Worm (Caenorhabditis elegans): ENCODE measurements around the gene Y119D3B.14.
A peak's percentile ranks its signal among the peaks of the same experiment; 100 is the strongest.

The Y119D3B.14 gene

DNA sequence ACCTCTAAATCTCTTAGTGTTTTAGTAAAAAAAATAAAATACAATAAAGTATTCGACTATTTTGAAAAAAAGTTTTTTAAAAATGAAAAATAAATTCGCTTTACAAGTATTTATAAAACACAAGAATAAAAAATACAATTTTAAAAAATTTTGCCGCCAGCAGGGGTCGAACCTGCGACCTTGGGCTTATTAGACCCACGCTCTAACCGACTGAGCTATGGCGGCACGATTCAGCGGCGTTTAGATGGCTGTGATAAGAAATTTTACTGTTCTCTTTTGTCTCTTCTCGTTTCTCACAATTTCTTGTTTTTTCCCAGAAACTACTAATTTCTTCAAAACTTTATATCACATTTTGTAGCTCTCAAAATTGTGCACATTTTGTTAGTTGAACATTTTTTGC lies 30.4 kb downstream of the Y119D3B.14 start (continued):
- no peak for TF ChIP-seq mxl-2 (GFP tag; conservative IDR thresholded peaks at IDR 0.05)

DNA sequence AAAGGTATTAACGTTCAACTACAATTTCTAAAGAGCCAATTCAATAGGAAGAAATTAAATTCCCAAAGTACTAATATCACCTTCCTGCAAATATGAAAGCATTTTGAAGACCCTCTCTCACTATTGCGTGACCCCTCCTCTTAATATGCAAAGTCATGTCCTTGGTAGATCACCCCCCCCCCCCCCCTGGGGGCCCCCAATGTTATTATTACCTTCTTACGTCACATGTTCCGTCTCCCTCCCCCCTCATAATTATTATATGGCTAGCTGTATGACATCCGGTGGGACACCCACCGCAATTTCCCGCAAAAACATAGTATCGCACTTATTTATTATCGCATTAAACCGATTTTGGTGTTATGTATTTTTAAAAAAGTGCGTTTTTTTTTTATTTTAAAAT lies 31.7 kb downstream of the Y119D3B.14 start:
- TF ChIP-seq hlh-11 (tag; optimal IDR thresholded peaks at IDR 0.05): no peak
- TF ChIP-seq mxl-3 (GFP tag; optimal IDR thresholded peaks at IDR 0.05): no peak
- no peak for TF ChIP-seq mdl-1 (tag; optimal IDR thresholded peaks at IDR 0.05)
- no peak for TF ChIP-seq spr-1 (tag; optimal IDR thresholded peaks at IDR 0.05)
- TF ChIP-seq nhr-11 (tag; optimal IDR thresholded peaks at IDR 0.05): no peak
- no peak for TF ChIP-seq Y105C5A.15 (GFP tag; IDR thresholded peaks at IDR 0.05)
- TF ChIP-seq F37D6.2 (tag; optimal IDR thresholded peaks at IDR 0.05): no peak
- no peak for TF ChIP-seq ZK337.2 (GFP tag; IDR thresholded peaks at IDR 0.05)

- no peak for TF ChIP-seq mxl-3 (GFP tag; optimal IDR thresholded peaks at IDR 0.05)
- TF ChIP-seq aha-1 (tag): peak; percentile 16
These were observed 41.9 kb downstream of the Y119D3B.14 start, which contains the start of gene cdh-12 for ce11 chrIII:1151680-1152079. cdh-12 (plus strand) TSS chrIII:1152044.

DNA sequence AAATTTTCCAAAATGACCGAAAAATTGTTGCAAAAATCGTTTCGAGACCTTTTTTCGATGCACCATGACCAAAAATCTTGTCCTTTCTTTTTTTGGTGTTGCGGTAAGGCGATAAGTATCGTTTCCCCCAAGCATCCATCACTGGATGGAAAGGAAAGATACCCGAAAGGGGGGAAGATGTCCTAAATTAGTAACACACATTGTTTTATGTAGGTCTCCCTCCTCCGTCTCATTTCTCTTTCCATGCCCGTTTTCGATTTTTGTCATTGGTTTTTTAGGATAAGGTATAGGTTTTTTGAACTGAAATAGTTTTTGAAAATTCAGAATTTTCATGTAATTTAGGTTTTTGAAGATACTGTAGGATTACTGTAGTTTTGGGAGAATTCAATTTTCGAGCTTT lies 44.1 kb downstream of the Y119D3B.14 start:
- TF ChIP-seq lin-38 (GFP tag; IDR thresholded peaks at IDR 0.05) (no peak), mdl-1 (tag; optimal IDR thresholded peaks at IDR 0.05) (no peak), nhr-41 (GFP tag; IDR thresholded peaks at IDR 0.05) (no peak), lin-29 (GFP tag; IDR thresholded peaks at IDR 0.05) (no peak), zip-11 (GFP tag; IDR thresholded peaks at IDR 0.05) (no peak), T26A8.4 (GFP tag; IDR thresholded peaks at IDR 0.05) (no peak), ama-1 (optimal IDR thresholded peaks at IDR 0.05) (no peak), dmd-9 (GFP tag; IDR thresholded peaks at IDR 0.05) (no peak), rbr-2 (tag; optimal IDR thresholded peaks at IDR 0.05) (no peak), nhr-48 (tag; optimal IDR thresholded peaks at IDR 0.05) (no peak), hlh-11 (tag; optimal IDR thresholded peaks at IDR 0.05) (no peak), Y5F2A.4 (GFP tag; optimal IDR thresholded peaks at IDR 0.05) (no peak), zip-2 (tag; optimal IDR thresholded peaks at IDR 0.05) (no peak), snpc-1.2 (GFP tag; IDR thresholded peaks at IDR 0.05) (no peak)

- TF ChIP-seq aly-2 (tag; optimal IDR thresholded peaks at IDR 0.05) (no peak), lsy-2 (tag; optimal IDR thresholded peaks at IDR 0.05) (no peak), F44E2.7 (GFP tag; IDR thresholded peaks at IDR 0.05) (no peak), nhr-237 (tag; optimal IDR thresholded peaks at IDR 0.05) (no peak), lim-7 (GFP tag; IDR thresholded peaks at IDR 0.05) (no peak), set-16 (GFP tag; IDR thresholded peaks at IDR 0.05) (no peak), ceh-32 (tag; optimal IDR thresholded peaks at IDR 0.05; ENCODE audit: poor library complexity) (no peak), ceh-82 (tag; optimal IDR thresholded peaks at IDR 0.05) (no peak), hlh-11 (tag; optimal IDR thresholded peaks at IDR 0.05) (peak; percentile 19), nhr-76 (tag; optimal IDR thresholded peaks at IDR 0.05) (no peak), rbr-2 (tag; optimal IDR thresholded peaks at IDR 0.05) (no peak), lin-39 (tag; optimal IDR thresholded peaks at IDR 0.05) (no peak), mxl-3 (GFP tag; optimal IDR thresholded peaks at IDR 0.05) (peak; percentile 35)
These were observed 45.7 kb downstream of the Y119D3B.14 start for ce11 chrIII:1147863-1148262.

DNA sequence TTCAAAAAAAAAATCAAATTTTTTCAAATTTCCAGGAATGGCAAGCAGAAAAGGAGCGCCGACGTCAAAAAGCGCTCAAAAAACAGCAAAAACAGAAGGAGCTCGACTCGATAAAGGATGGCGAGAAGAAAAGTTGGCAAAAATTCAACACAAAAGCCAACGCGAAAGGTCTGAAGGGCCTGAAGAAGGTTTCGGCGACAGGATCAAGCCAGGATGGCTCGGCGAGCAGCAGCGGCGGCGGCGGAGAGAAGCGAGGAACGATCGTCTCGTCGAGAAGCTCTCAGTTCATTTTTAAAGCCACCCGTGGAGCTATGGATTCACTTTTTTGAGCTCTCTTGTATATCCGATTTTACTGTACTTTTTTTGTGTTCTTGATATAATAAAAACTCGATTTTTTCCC lies 48.8 kb downstream of the Y119D3B.14 start:
- TF ChIP-seq ceh-82 (tag; optimal IDR thresholded peaks at IDR 0.05) (no peak), ces-1 (GFP tag; optimal IDR thresholded peaks at IDR 0.05) (no peak), nhr-237 (tag; optimal IDR thresholded peaks at IDR 0.05) (no peak), daf-16 (GFP tag; optimal IDR thresholded peaks at IDR 0.05) (no peak), daf-16 (tag; optimal IDR thresholded peaks at IDR 0.05) (no peak), madf-9 (GFP tag; conservative IDR thresholded peaks at IDR 0.05) (no peak), set-16 (GFP tag; IDR thresholded peaks at IDR 0.05) (peak; percentile 72), rbr-2 (tag; optimal IDR thresholded peaks at IDR 0.05) (no peak), mxl-3 (GFP tag; optimal IDR thresholded peaks at IDR 0.05) (no peak), lin-13 (GFP tag; optimal IDR thresholded peaks at IDR 0.05) (no peak), lim-7 (GFP tag; IDR thresholded peaks at IDR 0.05) (no peak), aha-1 (tag) (peak; percentile 54), daf-12 (tag; optimal IDR thresholded peaks at IDR 0.05) (no peak)
